Worm (Caenorhabditis elegans) whole organism, L4/young adult: ENCODE results near the gene C32D5.8.

Experiments used
- W03F9.2 ChIP-seq: fragments of 150-350 bp; optimal IDR thresholded peaks from 2 replicates; lab custom pipeline; 2014; ENCODE audit warnings: missing biosample characterization, missing genetic modification characterization
- dao-5 ChIP-seq: sonication (generic microtip); optimal IDR thresholded peaks from 2 replicates; lab custom pipeline; 2016; ENCODE audit warnings: missing genotype, missing genetic modification characterization, moderate library complexity, missing compliant biosample characterization
- him-1 ChIP-seq: sonication (generic microtip); optimal IDR thresholded peaks from 2 replicates; lab custom pipeline; 2016; ENCODE audit warnings: missing genotype, missing genetic modification reagents, missing genetic modification characterization, missing compliant biosample characterization

The C32D5.8 gene

DNA sequence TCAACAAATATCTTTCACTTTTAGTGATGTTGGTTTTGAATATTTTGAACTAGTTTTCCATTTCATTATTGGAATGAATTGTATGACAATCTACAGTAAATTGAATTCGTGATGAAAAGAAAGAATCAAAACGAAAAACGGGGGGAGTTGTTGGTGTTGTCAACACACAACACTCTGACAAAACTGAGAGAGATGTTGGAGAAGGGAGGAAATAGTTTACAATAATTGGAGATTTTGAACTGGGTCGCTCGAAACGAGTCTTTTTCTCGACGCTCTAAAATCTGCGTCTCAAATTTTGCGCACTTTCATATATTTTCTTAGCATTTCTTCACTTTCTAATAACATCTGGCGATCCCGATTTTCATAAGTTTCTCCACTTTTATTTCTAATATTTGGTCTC, 1.9 kb downstream of the C32D5.8 start, which contains the start of gene txt-18:
Gene txt-18, plus strand, starts transcription at position 180 of the 400 bp plus-strand sequence.
- TF ChIP-seq W03F9.2, result no peak
- TF ChIP-seq him-1, result no peak
- no peak for TF ChIP-seq dao-5 (tag; lab: Kevin White, UChicago)

DNA sequence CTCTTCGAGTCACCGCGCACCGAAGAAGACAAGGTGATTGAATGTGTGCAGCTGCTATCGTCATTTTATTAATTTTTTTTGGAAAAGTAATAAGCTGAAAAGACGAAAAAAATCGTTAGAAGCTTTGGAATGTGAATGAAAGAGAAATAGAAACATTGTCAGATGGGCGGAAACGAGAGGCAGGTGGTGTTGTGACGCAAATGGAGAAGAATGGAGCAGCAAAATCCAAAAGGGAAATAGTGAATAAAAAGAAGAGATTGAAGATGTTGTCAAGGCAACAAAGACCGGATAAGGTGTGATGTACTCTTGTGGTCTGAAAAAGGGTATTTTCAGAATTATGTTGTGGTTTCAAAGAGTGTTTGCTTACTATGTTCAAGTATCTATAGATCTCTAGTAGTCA, 3.3 kb downstream of the C32D5.8 start:
- no peak for TF ChIP-seq him-1
- no peak for TF ChIP-seq dao-5 (tag; lab: Kevin White, UChicago)
- TF ChIP-seq W03F9.2, result no peak

DNA sequence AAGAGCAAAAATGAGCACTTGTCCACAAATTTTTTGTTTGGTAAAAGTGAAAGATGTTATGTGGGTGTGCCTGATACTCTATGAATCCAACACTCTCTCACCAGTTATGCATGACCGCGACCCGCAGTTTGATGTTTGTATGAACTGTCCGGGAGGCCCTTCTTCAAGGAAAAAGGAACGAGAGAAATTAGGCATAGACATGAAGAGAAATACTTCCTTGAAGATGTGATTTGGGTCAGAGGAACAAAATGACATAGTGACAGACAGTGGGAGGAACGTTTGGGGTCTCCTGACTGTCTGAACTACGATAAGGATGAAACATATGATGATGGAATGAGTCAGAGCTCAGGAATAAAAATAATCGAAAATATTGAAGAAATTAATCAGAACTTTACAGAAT, 4.7 kb downstream of the C32D5.8 start:
- TF ChIP-seq W03F9.2 (no peak), dao-5 (tag; lab: Kevin White, UChicago) (no peak), him-1 (no peak)

DNA sequence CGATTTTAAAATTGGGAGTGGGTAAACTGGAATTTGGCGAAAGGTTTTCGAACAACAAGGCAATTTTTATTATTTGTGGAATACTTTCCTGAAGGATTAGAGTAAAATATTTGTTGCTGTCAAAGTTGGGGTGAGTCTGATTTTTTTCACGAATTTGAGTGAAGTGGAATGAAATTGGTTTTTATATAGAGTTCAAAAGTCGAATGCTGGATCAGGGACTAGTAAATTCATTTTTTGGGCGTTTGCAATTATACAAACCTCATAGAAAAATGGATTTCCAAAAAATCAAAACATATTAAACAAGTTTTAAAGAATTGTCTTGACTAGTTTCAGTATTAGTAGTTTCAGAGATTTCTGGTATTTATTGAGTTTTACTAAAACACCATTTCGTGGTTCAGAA, 5.8 kb downstream of the C32D5.8 start, which contains the start of gene C32D5.7:
Gene C32D5.7, minus strand, starts transcription at position 101 of the 400 bp plus-strand sequence.
- TF ChIP-seq W03F9.2 (no peak), dao-5 (tag; lab: Kevin White, UChicago) (no peak), him-1 (no peak)

DNA sequence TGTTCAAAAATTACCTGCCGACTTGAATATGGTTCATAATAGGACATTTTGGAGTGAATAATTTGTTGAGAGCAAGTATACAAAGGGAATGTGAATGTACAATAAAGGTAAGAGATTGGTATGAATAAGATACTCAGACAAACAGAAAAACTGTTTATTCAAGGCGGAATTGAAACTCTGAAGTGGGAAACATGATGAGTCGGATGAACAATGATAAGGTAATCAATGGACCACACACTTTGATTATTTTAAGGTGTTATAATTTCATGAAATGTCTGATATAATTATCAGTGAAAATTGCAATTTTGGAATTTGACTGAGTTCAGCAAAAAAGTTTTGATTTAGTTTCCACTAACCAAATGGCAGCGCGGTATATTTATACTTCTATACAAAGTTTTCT, 6.3 kb downstream of the C32D5.8 start:
- TF ChIP-seq W03F9.2 (no peak), dao-5 (tag; lab: Kevin White, UChicago) (no peak), him-1 (no peak)

DNA sequence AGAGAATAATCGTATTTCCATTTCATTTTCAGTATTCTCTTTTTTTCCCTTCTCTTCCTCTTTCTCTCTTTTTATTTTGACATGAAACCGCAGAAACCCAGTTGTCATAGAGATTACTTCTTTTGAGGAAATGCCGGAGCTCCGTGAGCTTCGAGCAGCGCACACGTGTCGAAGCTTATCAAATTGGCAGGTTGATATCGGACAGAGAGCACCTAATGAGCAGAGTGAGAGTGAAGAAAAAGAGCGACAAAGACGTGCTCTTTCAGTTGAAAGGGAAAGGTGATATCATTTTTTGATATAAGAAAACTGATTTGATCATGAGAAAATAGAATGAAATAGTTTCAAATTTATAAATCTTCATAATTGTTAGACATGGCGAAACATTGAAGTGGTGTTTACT, 10.4 kb downstream of the C32D5.8 start, which contains the start of gene C32D5.14:
Gene C32D5.14, plus strand, starts transcription at position 131 of the 400 bp plus-strand sequence.
- TF ChIP-seq him-1 (no peak), W03F9.2 (no peak), dao-5 (tag; lab: Kevin White, UChicago) (no peak)

DNA sequence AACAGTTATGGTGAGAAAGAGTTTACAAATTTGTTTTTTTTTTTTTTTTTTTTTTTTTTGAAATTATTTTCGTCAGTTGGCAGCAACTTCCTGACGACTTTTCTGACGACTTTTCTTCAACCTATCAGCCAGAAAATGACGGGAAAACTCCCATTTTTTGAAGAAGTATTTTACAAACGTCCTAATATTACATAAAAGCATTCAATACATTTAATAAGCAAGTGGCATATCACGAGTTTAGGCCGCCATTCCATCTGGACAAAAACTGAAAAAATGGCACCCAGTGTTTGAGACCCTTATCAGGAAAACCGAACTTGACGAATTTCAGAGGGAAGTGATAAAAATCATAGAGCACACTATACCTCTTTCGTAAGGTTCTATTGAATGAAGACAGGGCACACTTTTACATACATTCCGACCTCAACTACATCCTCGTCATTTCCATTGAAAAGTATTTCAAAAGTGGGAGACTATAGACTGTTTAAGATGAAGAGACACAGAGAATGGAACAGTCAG, 11.0 kb downstream of the C32D5.8 start:
- TF ChIP-seq W03F9.2 (no peak), dao-5 (tag; lab: Kevin White, UChicago) (no peak), him-1 (no peak)

DNA sequence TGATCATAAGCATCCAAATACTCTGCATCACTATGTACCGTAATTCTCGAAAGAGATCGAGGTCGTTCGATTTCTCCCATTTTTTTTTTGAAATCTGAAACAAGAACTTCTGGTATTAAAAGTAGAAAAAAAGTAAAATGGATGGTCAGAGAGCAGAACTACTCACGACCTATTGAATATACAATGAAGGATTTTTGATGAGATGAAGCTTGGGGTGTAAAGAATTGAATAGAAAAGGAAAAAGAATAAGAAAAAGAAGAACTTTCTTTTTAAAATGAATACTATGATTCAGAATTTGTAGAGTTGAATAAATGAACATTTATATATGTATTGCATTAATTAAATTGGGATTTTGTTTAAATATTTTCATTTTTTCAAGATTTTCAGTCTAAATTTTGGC, 11.9 kb downstream of the C32D5.8 start, which contains the start of gene ttc-39B:
Gene ttc-39B, minus strand, starts transcription at position 101 of the 400 bp plus-strand sequence.
- TF ChIP-seq dao-5 (tag; lab: Kevin White, UChicago) (no peak), W03F9.2 (no peak), him-1 (no peak)

DNA sequence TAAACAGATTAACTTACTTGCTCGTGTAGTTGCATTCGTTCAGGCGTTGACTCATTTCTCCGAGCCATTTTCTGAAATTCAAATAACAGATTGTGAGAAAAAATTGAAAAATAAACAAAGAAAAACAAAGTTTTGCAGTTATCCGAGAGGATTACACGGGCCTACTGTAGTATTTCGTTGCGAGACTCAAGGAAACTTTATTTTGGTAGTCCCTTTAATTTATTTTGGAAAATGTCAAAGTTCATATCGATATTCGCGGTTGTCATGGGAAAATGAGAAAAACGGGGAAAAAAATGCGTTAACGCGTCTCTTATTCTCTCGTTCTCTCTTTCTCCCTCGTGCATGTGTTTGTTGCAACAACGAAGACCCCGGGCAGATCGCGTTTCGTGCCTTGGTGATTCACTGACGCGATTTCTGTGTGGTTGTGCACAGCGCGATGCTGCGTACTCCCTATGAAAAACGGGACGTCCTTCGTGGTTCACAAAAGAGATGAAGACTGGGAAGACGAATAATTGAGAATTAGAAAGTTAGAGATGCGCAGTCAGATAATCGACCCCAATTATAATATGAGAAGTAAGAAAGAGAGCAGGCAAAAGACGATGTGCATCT, 14.4 kb downstream of the C32D5.8 start, which contains the start of gene set-4:
Gene set-4, minus strand, starts transcription at position 120 of the 609 bp plus-strand sequence.
- TF ChIP-seq dao-5 (tag; lab: Kevin White, UChicago) (no peak), him-1 (peak; percentile 78), W03F9.2 (peak; percentile 51)

DNA sequence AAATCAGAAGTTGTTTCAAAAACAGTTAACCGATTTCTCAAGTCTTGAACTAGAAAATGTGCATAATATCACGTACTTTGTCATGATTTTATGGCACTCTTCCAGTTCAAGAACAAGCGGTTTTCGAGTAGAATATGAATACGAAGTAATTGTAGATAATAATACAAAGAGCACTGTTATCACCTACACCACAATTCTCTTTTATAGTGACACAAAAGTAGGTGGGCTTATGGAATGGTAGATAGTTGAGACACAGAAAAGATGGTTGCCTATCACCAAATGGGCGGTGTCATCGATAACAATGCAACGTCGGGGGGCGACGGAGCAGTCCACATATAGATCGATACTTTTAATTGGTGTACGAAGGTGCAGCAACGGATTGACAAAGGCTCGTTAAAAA, 17.1 kb downstream of the C32D5.8 start:
- no peak for TF ChIP-seq dao-5 (tag; lab: Kevin White, UChicago)
- no peak for TF ChIP-seq him-1
- no peak for TF ChIP-seq W03F9.2

DNA sequence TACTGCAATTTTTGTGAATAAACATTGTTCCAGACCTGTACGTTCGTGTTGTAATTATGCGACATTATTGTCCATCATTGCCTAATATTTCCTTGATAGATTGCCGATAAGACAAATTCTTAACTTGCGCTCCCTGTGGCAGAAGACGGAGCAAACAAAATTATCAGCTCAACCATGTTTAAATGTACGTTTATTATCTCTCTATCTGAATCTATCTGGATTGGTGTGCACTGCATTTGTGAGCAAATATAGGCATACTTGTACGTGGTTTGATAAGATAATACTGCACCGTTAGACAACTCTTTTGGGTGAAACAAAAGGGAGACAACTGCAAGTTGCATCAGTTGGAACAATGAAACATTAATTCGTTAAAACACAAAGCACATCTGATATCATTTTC, 18.4 kb downstream of the C32D5.8 start:
- TF ChIP-seq him-1 (no peak), dao-5 (tag; lab: Kevin White, UChicago) (no peak), W03F9.2 (no peak)

DNA sequence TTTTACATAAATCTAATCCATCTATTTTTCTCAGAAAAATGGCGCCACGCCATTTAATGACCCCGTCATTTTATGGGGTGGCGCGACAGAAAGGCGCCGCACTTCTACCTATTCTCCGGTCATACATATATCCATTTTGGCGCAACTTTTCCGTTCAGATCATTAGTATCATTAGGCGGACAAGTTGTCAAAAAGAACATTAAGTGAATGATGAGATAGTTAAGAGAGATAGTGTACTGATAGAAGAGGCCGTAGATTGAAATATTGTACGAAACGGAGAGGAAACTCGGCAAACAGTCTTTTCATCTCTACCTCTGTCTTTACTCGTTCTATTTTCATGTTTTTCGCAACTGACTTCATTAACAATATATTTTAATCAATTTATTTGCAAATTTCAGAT, 21.7 kb downstream of the C32D5.8 start, which contains the start of gene sma-6:
Gene sma-6, plus strand, starts transcription at position 399 of the 400 bp plus-strand sequence.
- no peak for TF ChIP-seq him-1
- TF ChIP-seq W03F9.2, result no peak
- TF ChIP-seq dao-5 (tag; lab: Kevin White, UChicago), result no peak

DNA sequence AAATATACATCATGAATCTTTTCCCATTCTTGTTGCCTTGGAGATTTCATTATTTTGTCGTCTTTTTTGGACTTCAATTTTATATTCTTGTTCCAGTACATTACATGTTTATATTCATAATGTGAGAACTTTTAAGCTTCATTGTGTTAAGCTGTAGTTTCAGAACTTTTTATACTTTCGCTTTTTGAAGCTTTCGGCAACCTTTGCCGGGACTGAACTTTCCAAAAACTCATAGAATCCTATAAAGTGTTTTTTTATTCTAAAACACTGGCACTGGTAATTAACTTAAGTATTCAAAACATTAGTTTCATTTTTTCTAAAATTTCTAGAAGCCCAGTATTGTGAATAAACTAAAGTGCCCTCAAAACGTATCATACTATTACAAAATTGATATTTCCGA, 22.8 kb downstream of the C32D5.8 start, which contains the start of gene C32D5.4:
Gene C32D5.4, minus strand, starts transcription at position 101 of the 400 bp plus-strand sequence.
- no peak for TF ChIP-seq W03F9.2
- no peak for TF ChIP-seq dao-5 (tag; lab: Kevin White, UChicago)
- TF ChIP-seq him-1, result no peak

DNA sequence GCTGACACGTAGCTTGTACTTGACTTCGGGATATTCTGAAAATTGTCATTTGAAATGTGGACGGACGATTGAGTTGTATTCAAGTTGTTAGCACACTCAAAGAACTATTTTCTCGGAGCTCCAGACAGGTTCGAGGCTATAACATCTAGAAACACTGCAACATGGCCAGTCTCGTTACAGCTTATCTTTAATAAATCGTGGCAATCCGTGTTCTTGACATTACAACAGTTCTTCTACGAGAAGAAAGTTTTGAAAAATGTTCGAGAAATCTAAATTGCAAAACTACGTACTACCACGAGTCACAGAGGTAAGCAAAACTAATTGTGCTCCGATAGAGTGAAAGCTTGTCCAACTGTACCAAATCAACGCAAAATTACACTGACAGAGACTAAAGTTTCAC, 23.7 kb downstream of the C32D5.8 start:
- TF ChIP-seq him-1, result no peak
- TF ChIP-seq dao-5 (tag; lab: Kevin White, UChicago), result no peak
- no peak for TF ChIP-seq W03F9.2

DNA sequence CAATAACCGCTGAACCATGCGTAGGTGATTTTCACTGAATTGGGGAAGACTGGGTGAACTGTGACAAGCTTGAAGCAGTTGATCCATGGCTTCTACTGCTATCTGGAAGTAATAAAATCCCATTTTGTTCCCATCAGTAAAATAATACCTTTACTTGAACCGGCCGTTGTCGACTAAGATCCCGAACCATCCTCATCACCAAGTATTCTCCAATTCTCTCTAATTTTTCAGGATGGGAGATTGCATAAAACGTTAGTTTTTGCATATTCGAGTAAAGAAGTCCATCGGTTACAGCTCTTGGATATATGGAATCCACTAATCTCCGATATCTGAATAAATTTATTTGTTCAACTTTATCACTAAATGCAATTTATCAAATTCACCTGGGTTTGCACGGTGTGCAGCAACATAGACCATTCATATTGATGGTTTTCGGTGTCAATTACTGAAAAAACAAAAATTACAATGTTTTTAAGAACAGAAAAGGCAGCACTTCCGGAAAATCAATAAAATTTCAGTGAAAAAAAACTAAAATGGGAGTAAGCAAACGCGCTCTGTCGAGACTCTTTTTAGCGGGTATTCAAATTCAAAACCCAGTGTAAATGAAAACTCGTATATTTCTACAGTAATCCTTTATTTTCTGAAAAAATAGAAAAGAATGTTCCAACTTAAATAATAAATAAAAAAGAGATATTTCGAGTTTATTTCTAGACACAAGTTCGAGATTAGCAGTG, 24.9 kb downstream of the C32D5.8 start, which contains the start of gene efr-3:
Gene efr-3, minus strand, starts transcription at position 505 of the 734 bp plus-strand sequence.
- TF ChIP-seq W03F9.2 (peak; percentile 38), dao-5 (tag; lab: Kevin White, UChicago) (no peak)
